Worm (Caenorhabditis elegans): ENCODE measurements around the gene Y46B2A.4.

DNA sequence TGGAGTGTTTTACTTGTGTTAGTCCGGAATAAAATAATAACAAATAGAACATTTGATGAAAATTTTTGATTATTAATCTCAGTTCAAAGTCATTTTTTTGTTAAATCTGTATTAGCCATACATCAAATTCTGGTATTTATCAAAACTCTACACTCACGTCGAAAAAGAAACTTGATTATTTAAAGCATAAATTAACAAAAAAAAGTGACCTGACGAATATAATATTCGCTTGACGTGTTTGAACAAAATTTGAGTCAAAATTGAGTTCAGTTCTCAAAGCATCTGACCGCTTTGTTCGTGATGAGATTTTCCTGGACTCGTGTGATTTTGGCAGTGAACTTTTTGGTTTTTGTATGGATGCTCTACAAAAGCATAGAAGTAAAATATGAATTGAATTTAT is 38.1 kb upstream of the Y46B2A.4 start, which contains the start of gene F46F5.10:
- TF ChIP-seq hmbx-1 (tag; optimal IDR thresholded peaks at IDR 0.05) (no peak), tbx-37 (GFP tag; conservative IDR thresholded peaks at IDR 0.05) (no peak), ama-1 (optimal IDR thresholded peaks at IDR 0.05) (no peak), tra-4 (tag; optimal IDR thresholded peaks at IDR 0.05) (no peak), flt-1 (GFP tag; IDR thresholded peaks at IDR 0.05) (no peak), aly-1 (tag; optimal IDR thresholded peaks at IDR 0.05) (no peak), pes-1 (GFP tag; IDR thresholded peaks at IDR 0.05) (no peak), tbx-11 (GFP tag; IDR thresholded peaks at IDR 0.05) (no peak)

Measured in whole organism, early embryonic.